Worm (Caenorhabditis elegans) whole organism, L1 larva: ENCODE data around the gene C01G5.4.

ENCODE experiments used
- Y116A8C.19 ChIP-seq: sonication (generic microtip); optimal IDR thresholded peaks from 2 replicates; lab custom pipeline; 2016; ENCODE audit warnings: missing compliant biosample characterization, missing genetic modification characterization, borderline replicate concordance
- aha-1 ChIP-seq: fragments of 150-350 bp; optimal IDR thresholded peaks from 2 replicates; lab custom pipeline; 2014; ENCODE audit warnings: missing biosample characterization, missing genetic modification characterization
- blmp-1 ChIP-seq: fragments of 150-350 bp; optimal IDR thresholded peaks from 2 replicates; lab custom pipeline; 2014; ENCODE audit warnings: missing biosample characterization, missing genetic modification characterization
- ceh-63 ChIP-seq: fragments of 200-800 bp; sonication (Bioruptor generic); optimal IDR thresholded peaks from 2 replicates; lab custom pipeline; 2018; ENCODE audit warnings: mild to moderate bottlenecking, missing genetic modification characterization, missing compliant biosample characterization
- ceh-90 ChIP-seq: sonication (generic microtip); optimal IDR thresholded peaks from 2 replicates; lab custom pipeline; 2016; ENCODE audit warnings: missing genetic modification characterization, missing compliant biosample characterization
- dpl-1 ChIP-seq, 3 experiments: fragments of 150-350 bp in 2 of 3; sonication (generic microtip) in 1 of 3; optimal IDR thresholded peaks; 2 replicates each; lab custom pipeline; 2014 to 2017; ENCODE audit warnings: missing biosample characterization in 3 of 3, missing genetic modification characterization in 3 of 3, missing genetic modification reagents in 3 of 3
- egl-13 ChIP-seq: sonication (generic microtip); optimal IDR thresholded peaks from 2 replicates; lab custom pipeline; 2016; ENCODE audit warnings: missing genotype, missing genetic modification reagents, missing genetic modification characterization, missing compliant biosample characterization
- egl-27 ChIP-seq, 2 experiments: fragments of 150-350 bp in 1 of 2; sonication (generic microtip); optimal IDR thresholded peaks; 3 replicates each; lab custom pipeline; 2017 to 2018; ENCODE audit warnings: missing biosample characterization in 2 of 2, missing genetic modification characterization in 2 of 2, missing genetic modification reagents in 2 of 2
- ets-5 ChIP-seq: fragments of 200-800 bp; sonication (Bioruptor generic); IDR thresholded peaks from 2 replicates; pipeline ENCODE4 v1.3.6; 2022; ENCODE audit warnings: missing genetic modification characterization, missing compliant biosample characterization
- fos-1 ChIP-seq: fragments of 150-350 bp; optimal IDR thresholded peaks from 2 replicates; lab custom pipeline; 2014; ENCODE audit warnings: missing biosample characterization, missing genetic modification characterization
- hpl-2 ChIP-seq: fragments of 150-350 bp; optimal IDR thresholded peaks from 2 replicates; lab custom pipeline; 2014; ENCODE audit warnings: missing biosample characterization, missing genetic modification reagents, missing genetic modification characterization
- lin-13 ChIP-seq: fragments of 150-350 bp; optimal IDR thresholded peaks from 2 replicates; lab custom pipeline; 2014; ENCODE audit warnings: missing biosample characterization, missing genetic modification reagents, missing genetic modification characterization
- lin-14 ChIP-seq: fragments of 200-800 bp; sonication (Bioruptor generic); optimal IDR thresholded peaks from 2 replicates; lab custom pipeline; 2018; ENCODE audit warnings: mild to moderate bottlenecking, missing genetic modification characterization, moderate library complexity, missing compliant biosample characterization
- lin-15B ChIP-seq: fragments of 150-350 bp; sonication (generic microtip); optimal IDR thresholded peaks from 3 replicates; lab custom pipeline; 2014; ENCODE audit warnings: missing biosample characterization, missing genetic modification characterization
- lir-3 ChIP-seq: sonication (generic microtip); optimal IDR thresholded peaks from 2 replicates; lab custom pipeline; 2016; ENCODE audit warnings: mild to moderate bottlenecking, missing genetic modification characterization, moderate library complexity, missing compliant biosample characterization; ENCODE audit not compliant: poor library complexity
- lsy-2 ChIP-seq, 2 experiments: fragments of 150-350 bp; optimal IDR thresholded peaks; 2 replicates each; lab custom pipeline; 2014; ENCODE audit warnings: missing biosample characterization in 2 of 2, missing genetic modification characterization in 2 of 2
- mab-9 ChIP-seq: fragments of 200-800 bp; sonication (Bioruptor generic); IDR thresholded peaks from 2 replicates; pipeline ENCODE4 v1.3.6; 2022; ENCODE audit warnings: missing genetic modification reagents, missing genetic modification characterization, missing compliant biosample characterization
- mdl-1 ChIP-seq, 2 experiments: fragments of 150-350 bp; optimal IDR thresholded peaks; 2 replicates each; lab custom pipeline; 2014 to 2017; ENCODE audit warnings: missing biosample characterization in 2 of 2, missing genetic modification characterization in 2 of 2, inconsistent platforms in 1 of 2
- mef-2 ChIP-seq: fragments of 150-350 bp; optimal IDR thresholded peaks from 2 replicates; lab custom pipeline; 2014; ENCODE audit warnings: missing biosample characterization, missing genetic modification characterization
- mep-1 ChIP-seq: fragments of 150-350 bp; optimal IDR thresholded peaks from 2 replicates; lab custom pipeline; 2014; ENCODE audit warnings: missing biosample characterization, missing genetic modification characterization
- nhr-11 ChIP-seq: fragments of 150-350 bp; optimal IDR thresholded peaks from 2 replicates; lab custom pipeline; 2014; ENCODE audit warnings: missing biosample characterization, missing genetic modification characterization
- nhr-19 ChIP-seq: fragments of 200-800 bp; sonication (Bioruptor generic); conservative IDR thresholded peaks from 2 replicates; pipeline ENCODE4 v1.3.6; 2022; ENCODE audit warnings: missing genetic modification characterization, missing compliant biosample characterization
- nhr-28 ChIP-seq: fragments of 150-350 bp; optimal IDR thresholded peaks from 2 replicates; lab custom pipeline; 2014; ENCODE audit warnings: missing biosample characterization, missing genetic modification characterization
- nhr-47 ChIP-seq: sonication (generic microtip); optimal IDR thresholded peaks from 2 replicates; lab custom pipeline; 2016; ENCODE audit warnings: mild to moderate bottlenecking, missing genetic modification characterization, moderate library complexity, missing compliant biosample characterization
- nhr-71 ChIP-seq: sonication (generic microtip); optimal IDR thresholded peaks from 2 replicates; lab custom pipeline; 2016; ENCODE audit warnings: mild to moderate bottlenecking, missing genetic modification characterization, moderate library complexity, missing compliant biosample characterization
- nhr-77 ChIP-seq: fragments of 150-350 bp; optimal IDR thresholded peaks from 2 replicates; lab custom pipeline; 2014; ENCODE audit warnings: missing biosample characterization, missing genetic modification characterization
- nhr-85 ChIP-seq: sonication (generic microtip); peaks from one replicate; lab custom pipeline; 2016; ENCODE audit warnings: missing genetic modification characterization, inconsistent platforms, missing compliant biosample characterization
- nhr-90 ChIP-seq: sonication (generic microtip); optimal IDR thresholded peaks from 2 replicates; lab custom pipeline; 2016; ENCODE audit warnings: mild to moderate bottlenecking, missing genetic modification characterization, missing compliant biosample characterization; ENCODE audit not compliant: poor library complexity
- pax-3 ChIP-seq: fragments of 200-800 bp; sonication (Bioruptor generic); optimal IDR thresholded peaks from 2 replicates; lab custom pipeline; 2018; ENCODE audit warnings: mild to moderate bottlenecking, missing genetic modification characterization, moderate library complexity, missing compliant biosample characterization
- pqm-1 ChIP-seq: sonication (generic microtip); optimal IDR thresholded peaks from 3 replicates; lab custom pipeline; 2017; ENCODE audit warnings: missing biosample characterization, missing genetic modification characterization
- sptf-1 ChIP-seq: fragments of 150-350 bp; optimal IDR thresholded peaks from 2 replicates; lab custom pipeline; 2014; ENCODE audit warnings: missing biosample characterization, missing genetic modification characterization
- sup-37 ChIP-seq: fragments of 200-800 bp; sonication (Bioruptor generic); optimal IDR thresholded peaks from 2 replicates; lab custom pipeline; 2018; ENCODE audit warnings: mild to moderate bottlenecking, missing genetic modification characterization, missing compliant biosample characterization
- swsn-7 ChIP-seq: sonication (generic microtip); optimal IDR thresholded peaks from 2 replicates; lab custom pipeline; 2016; ENCODE audit warnings: missing genetic modification characterization, missing compliant biosample characterization
- tbx-2 ChIP-seq: sonication (generic microtip); optimal IDR thresholded peaks from 2 replicates; lab custom pipeline; 2016; ENCODE audit warnings: missing genetic modification characterization, missing compliant biosample characterization
- tlp-1 ChIP-seq: fragments of 150-350 bp; optimal IDR thresholded peaks from 2 replicates; lab custom pipeline; 2014; ENCODE audit warnings: missing biosample characterization, missing genetic modification characterization
- unc-30 ChIP-seq: sonication (generic microtip); optimal IDR thresholded peaks from 2 replicates; lab custom pipeline; 2017; ENCODE audit warnings: missing biosample characterization, missing genetic modification characterization
- unc-86 ChIP-seq: sonication (generic microtip); optimal IDR thresholded peaks from 2 replicates; lab custom pipeline; 2016; ENCODE audit warnings: missing genetic modification characterization, missing compliant biosample characterization
- vab-15 ChIP-seq: sonication (generic microtip); optimal IDR thresholded peaks from 2 replicates; lab custom pipeline; 2017; ENCODE audit warnings: missing genotype, mild to moderate bottlenecking, missing genetic modification characterization, missing compliant biosample characterization
- zip-4 ChIP-seq: fragments of 200-800 bp; sonication (Bioruptor generic); optimal IDR thresholded peaks from 2 replicates; lab custom pipeline; 2018; ENCODE audit warnings: mild to moderate bottlenecking, missing genetic modification characterization, moderate library complexity, missing compliant biosample characterization

Gene C01G5.4

DNA sequence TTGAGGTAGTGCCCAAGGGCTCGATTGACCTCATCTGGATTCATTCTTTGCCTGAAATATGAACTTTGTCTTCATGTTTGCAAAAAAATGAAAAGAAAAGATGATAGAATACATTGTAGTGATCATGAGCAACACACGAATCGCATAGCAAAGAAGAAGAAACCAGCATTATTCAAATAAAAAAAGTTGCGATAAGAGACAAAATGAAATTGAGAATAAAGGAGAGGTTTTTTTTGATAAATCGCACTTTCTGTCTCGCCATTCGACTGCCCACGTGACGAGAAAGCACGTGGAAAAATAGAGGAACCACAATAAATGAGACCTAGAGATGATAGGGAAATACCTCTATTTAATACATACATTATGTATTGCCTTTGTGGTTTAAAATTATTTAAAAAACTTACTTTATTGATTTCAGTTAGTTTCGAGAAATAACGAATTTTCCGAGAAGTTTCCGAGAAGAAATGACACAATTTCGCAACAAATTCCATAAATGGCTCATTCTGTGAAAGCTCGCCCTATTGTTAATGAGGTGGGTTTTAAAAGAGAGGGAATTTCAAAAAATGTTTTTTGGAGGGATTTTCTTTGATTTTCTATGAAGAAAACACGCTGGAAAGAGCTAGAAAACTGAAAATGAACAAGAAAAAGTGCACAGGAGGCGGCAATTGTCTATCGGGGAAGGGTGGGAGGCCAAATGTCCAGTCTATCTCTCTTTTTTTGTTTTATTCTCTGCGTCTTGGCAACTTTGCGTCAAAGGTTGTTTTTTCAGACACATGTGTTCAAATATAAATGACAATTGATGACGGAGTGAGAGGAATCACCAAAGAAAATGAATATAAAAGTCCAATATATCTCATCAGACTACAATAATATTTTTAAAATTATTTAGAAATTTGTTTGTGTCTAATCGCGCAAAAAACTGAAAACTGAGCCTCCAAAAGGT, 24.1 kb downstream of the C01G5.4 start, which contains the start of gene paqr-1 (continued):
- TF ChIP-seq unc-30 (no peak), zip-4 (GFP tag; lab: Kevin White, UChicago) (peak; percentile 63), vab-15 (tag; lab: Kevin White, UChicago) (no peak), lir-3 (tag; lab: Kevin White, UChicago) (peak; percentile 42), swsn-7 (tag; lab: Kevin White, UChicago) (peak; percentile 2), mef-2 (tag; lab: Kevin White, UChicago) (no peak), nhr-28 (tag; lab: Kevin White, UChicago) (no peak), hpl-2 (GFP tag; lab: Kevin White, UChicago) (no peak), fos-1 (no peak), lin-15B (tag; lab: Kevin White, UChicago) (peak; percentile 27), egl-13 (tag; lab: Kevin White, UChicago) (no peak), nhr-71 (tag; lab: Kevin White, UChicago) (peak; percentile 72), lin-13 (GFP tag; lab: Kevin White, UChicago) (no peak), mdl-1 (tag; optimal IDR thresholded peaks at IDR 0.05; lab: Kevin White, UChicago) (peak in 1 of 2 experiments; percentile 74), sup-37 (GFP tag; lab: Kevin White, UChicago) (peak; percentile 18), nhr-19 (GFP tag; lab: Robert Waterston, UW) (no peak; the same call in 1 of the 2 replicates), unc-86 (tag; lab: Kevin White, UChicago) (no peak), nhr-85 (tag; lab: Kevin White, UChicago) (peak; percentile 87), aha-1 (tag; lab: Kevin White, UChicago) (no peak), mab-9 (GFP tag; lab: Robert Waterston, UW) (no peak), sptf-1 (tag; lab: Kevin White, UChicago) (no peak), ceh-90 (tag; lab: Kevin White, UChicago) (no peak), egl-27 (tag; optimal IDR thresholded peaks at IDR 0.05; lab: Kevin White, UChicago) (no peak), ets-5 (GFP tag; lab: Robert Waterston, UW) (no peak), tlp-1 (tag; lab: Kevin White, UChicago) (no peak), blmp-1 (tag; lab: Kevin White, UChicago) (peak; percentile 40), lin-14 (GFP tag; lab: Kevin White, UChicago) (peak; percentile 47), Y116A8C.19 (tag; lab: Kevin White, UChicago) (no peak), ceh-63 (GFP tag; lab: Kevin White, UChicago) (no peak), lsy-2 (tag; optimal IDR thresholded peaks at IDR 0.05; lab: Kevin White, UChicago) (peak; percentile 34 to 43), dpl-1 (GFP tag; optimal IDR thresholded peaks at IDR 0.05; lab: Kevin White, UChicago) (peak; percentile 55 to 86 (median 71)), nhr-90 (tag; lab: Kevin White, UChicago) (peak; percentile 50), pqm-1 (tag; lab: Kevin White, UChicago) (no peak), nhr-47 (tag; lab: Kevin White, UChicago) (peak; percentile 50), pax-3 (tag; lab: Kevin White, UChicago) (no peak), nhr-11 (tag; lab: Kevin White, UChicago) (no peak), mep-1 (tag; lab: Kevin White, UChicago) (peak; percentile 42), tbx-2 (tag; lab: Kevin White, UChicago) (no peak), nhr-77 (tag; lab: Kevin White, UChicago) (no peak)
